1 fruit fly cellular context compared by ENCODE assay signal in the genomic region with DNA sequence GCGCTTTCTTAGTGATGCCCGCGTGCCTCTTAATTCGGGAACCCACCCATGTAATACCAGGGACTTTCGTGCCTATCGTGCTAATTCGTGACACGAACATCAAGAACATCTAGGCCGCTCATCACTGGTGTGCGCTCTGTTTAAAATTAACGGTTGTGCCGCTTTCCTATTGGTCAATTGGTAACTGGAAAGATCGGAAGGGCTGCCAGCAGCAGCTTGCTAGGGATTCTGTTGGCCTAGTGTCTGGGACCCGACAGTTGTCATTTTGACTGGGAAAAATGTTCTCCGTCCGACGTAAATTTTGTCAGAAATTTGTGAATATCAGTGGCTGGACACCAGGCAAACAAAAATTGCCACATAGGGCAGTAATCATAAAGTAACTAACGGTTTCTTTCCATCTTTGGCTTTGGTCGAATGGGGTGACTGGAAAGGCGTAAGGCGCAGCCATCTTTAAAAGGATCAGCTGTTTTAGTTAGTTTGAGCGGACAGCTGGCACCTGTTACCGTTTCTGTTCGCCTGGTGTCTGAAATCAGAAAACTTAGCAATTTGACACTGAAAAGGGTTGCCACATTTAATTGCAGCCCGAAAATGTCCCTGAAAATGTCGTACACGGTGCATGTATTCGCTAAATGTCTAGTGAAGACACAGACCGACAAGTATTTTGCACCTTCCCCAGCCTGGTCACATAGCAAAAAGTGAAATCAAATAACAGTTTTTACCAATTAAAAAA.
TF ChIP-seq lines count a peak whose summit lies in the region.

A gene (plus strand): TSS at position 703 of the 730 bp plus-strand sequence.

TF ChIP-seq in whole organism, embryonic, 481 proteins besides CTCF, POLR2A, EP300 and RAD21 (continued from another document and continues in another):
- TF ChIP-seq ci (GFP tag; IDR thresholded peaks at IDR 0.05; lab: Robert Waterston, UW): peak; percentile 44; the same call in 2 of the 3 replicates
- peak; percentile 65 for TF ChIP-seq CG10267 (tag; optimal IDR thresholded peaks at IDR 0.05; lab: Kevin White, UChicago)
- peak; percentile 1 for TF ChIP-seq bcd (GFP tag; optimal IDR thresholded peaks at IDR 0.05; lab: Kevin White, UChicago)
- TF ChIP-seq CrebB (tag; optimal IDR thresholded peaks at IDR 0.05; lab: Kevin White, UChicago): peak; percentile 38
- peak; percentile 38 for TF ChIP-seq caup (GFP tag; optimal IDR thresholded peaks at IDR 0.05; lab: Kevin White, UChicago; ENCODE audit: severe bottlenecking)
- no peak for TF ChIP-seq Antp (GFP tag; optimal IDR thresholded peaks at IDR 0.05; lab: Kevin White, UChicago)
- TF ChIP-seq CG13775 (GFP tag; optimal IDR thresholded peaks at IDR 0.05; lab: Kevin White, UChicago): no peak
- TF ChIP-seq CG8089 (GFP tag; optimal IDR thresholded peaks at IDR 0.05; lab: Kevin White, UChicago): no peak
- TF ChIP-seq gcm2 (GFP tag; optimal IDR thresholded peaks at IDR 0.05; lab: Kevin White, UChicago): no peak
- TF ChIP-seq CG17328 (GFP tag; IDR thresholded peaks at IDR 0.05; lab: Robert Waterston, UW): no peak
- peak; percentile 0 for TF ChIP-seq Asciz (GFP tag; optimal IDR thresholded peaks at IDR 0.05; lab: Kevin White, UChicago)
- TF ChIP-seq wek (GFP tag; optimal IDR thresholded peaks at IDR 0.05; lab: Kevin White, UChicago): no peak
- no peak for TF ChIP-seq CG17802 (tag; optimal IDR thresholded peaks at IDR 0.05; lab: Kevin White, UChicago)
- peak; percentile 5 for TF ChIP-seq CG13424 (tag; optimal IDR thresholded peaks at IDR 0.05; lab: Kevin White, UChicago)
- no peak for TF ChIP-seq Ada2b (GFP tag; IDR thresholded peaks at IDR 0.05; lab: Robert Waterston, UW)
- peak in 1 of 2 experiments; percentile 78 for TF ChIP-seq insv (GFP tag; optimal IDR thresholded peaks at IDR 0.05; lab: Kevin White, UChicago)
- TF ChIP-seq Dll (GFP tag; IDR thresholded peaks at IDR 0.05; lab: Robert Waterston, UW; ENCODE audit: partially characterized antibody): peak; percentile 99
- TF ChIP-seq sd (tag; optimal IDR thresholded peaks at IDR 0.05; lab: Kevin White, UChicago): peak; percentile 53
- no peak for TF ChIP-seq run (tag; optimal IDR thresholded peaks at IDR 0.05; lab: Kevin White, UChicago)
- peak; percentile 98 for TF ChIP-seq pros (GFP tag; optimal IDR thresholded peaks at IDR 0.05; lab: Kevin White, UChicago)
- peak; percentile 23 for TF ChIP-seq CG4328 (GFP tag; optimal IDR thresholded peaks at IDR 0.05; lab: Kevin White, UChicago)
- no peak for TF ChIP-seq Hand (GFP tag; optimal IDR thresholded peaks at IDR 0.05; lab: Kevin White, UChicago)
- peak; percentile 6 for TF ChIP-seq CG17912 (GFP tag; optimal IDR thresholded peaks at IDR 0.05; lab: Kevin White, UChicago)
- peak; percentile 14 for TF ChIP-seq mirr (GFP tag; optimal IDR thresholded peaks at IDR 0.05; lab: Kevin White, UChicago)
- TF ChIP-seq CG14014 (GFP tag; IDR thresholded peaks at IDR 0.05; lab: Robert Waterston, UW): peak; percentile 25; the same call in 1 of the 2 replicates
- TF ChIP-seq Hr78 (GFP tag; optimal IDR thresholded peaks at IDR 0.05; lab: Kevin White, UChicago): no peak
- TF ChIP-seq CG12391 (tag; optimal IDR thresholded peaks at IDR 0.05; lab: Kevin White, UChicago): peak; percentile 37
- TF ChIP-seq CG17186 (GFP tag; optimal IDR thresholded peaks at IDR 0.05; lab: Kevin White, UChicago): peak; percentile 74
- TF ChIP-seq Spps (tag; optimal IDR thresholded peaks at IDR 0.05; lab: Kevin White, UChicago): no peak
- peak; percentile 14 for TF ChIP-seq exex (tag; optimal IDR thresholded peaks at IDR 0.05; lab: Kevin White, UChicago)
- TF ChIP-seq CG10209 (GFP tag; optimal IDR thresholded peaks at IDR 0.05; lab: Kevin White, UChicago): peak; percentile 1
- TF ChIP-seq CG10431 (GFP tag; optimal IDR thresholded peaks at IDR 0.05; lab: Kevin White, UChicago): peak; percentile 64
- TF ChIP-seq Xrp1 (GFP tag; IDR thresholded peaks at IDR 0.05; lab: Robert Waterston, UW): peak; percentile 51; the same call in 1 of the 2 replicates
- peak; percentile 39 for TF ChIP-seq Sry-δ (GFP tag; optimal IDR thresholded peaks at IDR 0.05; lab: Kevin White, UChicago)
- no peak for TF ChIP-seq fd96Cb (tag; optimal IDR thresholded peaks at IDR 0.05; lab: Kevin White, UChicago)
- no peak for TF ChIP-seq cg (GFP tag; optimal IDR thresholded peaks at IDR 0.05; lab: Kevin White, UChicago)
- TF ChIP-seq Pdp1 (GFP tag; optimal IDR thresholded peaks at IDR 0.05; lab: Kevin White, UChicago): peak in 1 of 2 experiments; percentile 50
- 0 out of 3 replicates have a peak, but pooled peaks have one; percentile 5 for TF ChIP-seq Dbx (GFP tag; IDR thresholded peaks at IDR 0.05; lab: Robert Waterston, UW)
- TF ChIP-seq Blimp-1 (GFP tag; optimal IDR thresholded peaks at IDR 0.05; lab: Kevin White, UChicago): peak; percentile 93
- peak; percentile 84 for TF ChIP-seq CG10462 (GFP tag; optimal IDR thresholded peaks at IDR 0.05; lab: Kevin White, UChicago)
- peak; percentile 13 for TF ChIP-seq CG3281 (GFP tag; optimal IDR thresholded peaks at IDR 0.05; lab: Kevin White, UChicago)
- no peak for TF ChIP-seq GATAe (GFP tag; conservative IDR thresholded peaks at IDR 0.05; lab: Robert Waterston, UW)
- TF ChIP-seq MESR4 (GFP tag; optimal IDR thresholded peaks at IDR 0.05; lab: Kevin White, UChicago): peak; percentile 85
- TF ChIP-seq CG13296 (GFP tag; optimal IDR thresholded peaks at IDR 0.05; lab: Kevin White, UChicago): no peak
- TF ChIP-seq CG11723 (GFP tag; optimal IDR thresholded peaks at IDR 0.05; lab: Kevin White, UChicago): peak; percentile 4
- TF ChIP-seq CG10366 (GFP tag; IDR thresholded peaks at IDR 0.05; lab: Robert Waterston, UW): no peak
- no peak for TF ChIP-seq Poxn (GFP tag; IDR thresholded peaks at IDR 0.05; lab: Robert Waterston, UW)
- peak; percentile 94 for TF ChIP-seq row (GFP tag; IDR thresholded peaks at IDR 0.05; lab: Robert Waterston, UW)
- peak; percentile 25 for TF ChIP-seq CG15601 (tag; optimal IDR thresholded peaks at IDR 0.05; lab: Kevin White, UChicago)
- TF ChIP-seq fd3F (GFP tag; optimal IDR thresholded peaks at IDR 0.05; lab: Kevin White, UChicago): no peak
- TF ChIP-seq schlank (tag; optimal IDR thresholded peaks at IDR 0.05; lab: Kevin White, UChicago): no peak
- TF ChIP-seq YL-1 (GFP tag; optimal IDR thresholded peaks at IDR 0.05; lab: Kevin White, UChicago): peak; percentile 56
- TF ChIP-seq CG18764 (GFP tag; optimal IDR thresholded peaks at IDR 0.05; lab: Kevin White, UChicago): no peak
- TF ChIP-seq CG6765 (GFP tag; optimal IDR thresholded peaks at IDR 0.05; lab: Kevin White, UChicago): peak; percentile 0
- peak; percentile 11 for TF ChIP-seq oc (tag; optimal IDR thresholded peaks at IDR 0.05; lab: Kevin White, UChicago)
- no peak for TF ChIP-seq CG10321 (GFP tag; IDR thresholded peaks at IDR 0.05; lab: Robert Waterston, UW)
- peak; percentile 4 for TF ChIP-seq CG18011 (GFP tag; optimal IDR thresholded peaks at IDR 0.05; lab: Kevin White, UChicago)
- TF ChIP-seq HmgZ (tag; optimal IDR thresholded peaks at IDR 0.05; lab: Kevin White, UChicago): peak; percentile 53
- TF ChIP-seq h (optimal IDR thresholded peaks at IDR 0.05; lab: Kevin White, UChicago): no peak
- no peak for TF ChIP-seq gce (GFP tag; IDR thresholded peaks at IDR 0.05; lab: Robert Waterston, UW)
- peak; percentile 95 for TF ChIP-seq Opbp (GFP tag; IDR thresholded peaks at IDR 0.05; lab: Robert Waterston, UW; ENCODE audit: partially characterized antibody)
- TF ChIP-seq CkIIα-i1 (GFP tag; IDR thresholded peaks at IDR 0.05; lab: Robert Waterston, UW): no peak
- TF ChIP-seq slbo (GFP tag; IDR thresholded peaks at IDR 0.05; lab: Robert Waterston, UW): peak; percentile 51
- TF ChIP-seq pita (GFP tag; optimal IDR thresholded peaks at IDR 0.05; lab: Kevin White, UChicago): peak; percentile 94
- TF ChIP-seq B-H1 (GFP tag; IDR thresholded peaks at IDR 0.05; lab: Robert Waterston, UW): no peak
- TF ChIP-seq al (GFP tag; IDR thresholded peaks at IDR 0.05; lab: Robert Waterston, UW): no peak
- no peak for TF ChIP-seq chif (GFP tag; optimal IDR thresholded peaks at IDR 0.05; lab: Kevin White, UChicago)
- no peak for TF ChIP-seq psq (GFP tag; optimal IDR thresholded peaks at IDR 0.05; lab: Kevin White, UChicago)
- TF ChIP-seq ssp (GFP tag; IDR thresholded peaks at IDR 0.05; lab: Robert Waterston, UW): no peak
- TF ChIP-seq CoRest (tag; optimal IDR thresholded peaks at IDR 0.05; lab: Kevin White, UChicago): peak; percentile 31
- TF ChIP-seq CG14050 (GFP tag; IDR thresholded peaks at IDR 0.05; lab: Robert Waterston, UW): no peak
- no peak for TF ChIP-seq CG1024 (GFP tag; IDR thresholded peaks at IDR 0.05; lab: Robert Waterston, UW)
- peak; percentile 2 for TF ChIP-seq CG15269 (tag; optimal IDR thresholded peaks at IDR 0.05; lab: Kevin White, UChicago)
- TF ChIP-seq pzg (GFP tag; optimal IDR thresholded peaks at IDR 0.05; lab: Kevin White, UChicago): peak; percentile 96
- TF ChIP-seq Abd-B (GFP tag; optimal IDR thresholded peaks at IDR 0.05; lab: Kevin White, UChicago): peak; percentile 60
- TF ChIP-seq zen2 (GFP tag; IDR thresholded peaks at IDR 0.05; lab: Robert Waterston, UW; ENCODE audit: partially characterized antibody): peak; percentile 90
- TF ChIP-seq E2f1 (GFP tag; IDR thresholded peaks at IDR 0.05; lab: Robert Waterston, UW): 0 out of 2 replicates have a peak, but pooled peaks have one; percentile 9
- TF ChIP-seq Ets65A (GFP tag; lab: Kevin White, UChicago): peak; percentile 28
- peak; percentile 67 for TF ChIP-seq CG12769 (tag; optimal IDR thresholded peaks at IDR 0.05; lab: Kevin White, UChicago)
- TF ChIP-seq CG15696 (tag; optimal IDR thresholded peaks at IDR 0.05; lab: Kevin White, UChicago): peak; percentile 14
- TF ChIP-seq gsb-n (tag; optimal IDR thresholded peaks at IDR 0.05; lab: Kevin White, UChicago): peak; percentile 25
- TF ChIP-seq CG4617 (GFP tag; optimal IDR thresholded peaks at IDR 0.05; lab: Kevin White, UChicago; ENCODE audit: borderline replicate concordance): peak; percentile 44
- peak; percentile 46 for TF ChIP-seq Dref (GFP tag; IDR thresholded peaks at IDR 0.05; lab: Robert Waterston, UW)
- peak; percentile 100 for TF ChIP-seq Lhr (GFP tag; optimal IDR thresholded peaks at IDR 0.05; lab: Kevin White, UChicago)
- TF ChIP-seq CG3065 (GFP tag; optimal IDR thresholded peaks at IDR 0.05; lab: Kevin White, UChicago): no peak
- TF ChIP-seq Elba2 (GFP tag; optimal IDR thresholded peaks at IDR 0.05; lab: Kevin White, UChicago): peak; percentile 99
- peak; percentile 60 for TF ChIP-seq CG13624 (GFP tag; optimal IDR thresholded peaks at IDR 0.05; lab: Kevin White, UChicago)
- peak; percentile 96 for TF ChIP-seq ftz-f1 (GFP tag; optimal IDR thresholded peaks at IDR 0.05; lab: Kevin White, UChicago)
- TF ChIP-seq CG6254 (GFP tag; optimal IDR thresholded peaks at IDR 0.05; lab: Kevin White, UChicago): peak; percentile 60
- peak; percentile 17 for TF ChIP-seq CG9727 (GFP tag; optimal IDR thresholded peaks at IDR 0.05; lab: Kevin White, UChicago)
- peak; percentile 60 for TF ChIP-seq Sin3A (optimal IDR thresholded peaks at IDR 0.05; lab: Kevin White, UChicago)
- TF ChIP-seq tna (GFP tag; IDR thresholded peaks at IDR 0.05; lab: Robert Waterston, UW; ENCODE audit: partially characterized antibody): peak; percentile 78
- TF ChIP-seq CG2120 (GFP tag; optimal IDR thresholded peaks at IDR 0.05; lab: Kevin White, UChicago): peak; percentile 36
- peak; percentile 62; the same call in 1 of the 2 replicates for TF ChIP-seq chm (GFP tag; IDR thresholded peaks at IDR 0.05; lab: Robert Waterston, UW)
- no peak for TF ChIP-seq grn (GFP tag; optimal IDR thresholded peaks at IDR 0.05; lab: Kevin White, UChicago)
- TF ChIP-seq CG43689 (GFP tag; IDR thresholded peaks at IDR 0.05; lab: Robert Waterston, UW): no peak
- peak; percentile 20; the same call in 1 of the 2 replicates for TF ChIP-seq sob (GFP tag; IDR thresholded peaks at IDR 0.05; lab: Robert Waterston, UW)
- no peak for TF ChIP-seq ATbp (GFP tag; optimal IDR thresholded peaks at IDR 0.05; lab: Kevin White, UChicago)
- TF ChIP-seq CG6813 (GFP tag; optimal IDR thresholded peaks at IDR 0.05; lab: Kevin White, UChicago): no peak
- TF ChIP-seq MBD-R2 (GFP tag; IDR thresholded peaks at IDR 0.05; lab: Robert Waterston, UW): peak; percentile 79
- no peak for TF ChIP-seq CG6272 (GFP tag; IDR thresholded peaks at IDR 0.05; lab: Robert Waterston, UW)
- peak; percentile 60 for TF ChIP-seq gro (GFP tag; optimal IDR thresholded peaks at IDR 0.05; lab: Kevin White, UChicago)
- no peak for TF ChIP-seq CG11085 (GFP tag; IDR thresholded peaks at IDR 0.05; lab: Robert Waterston, UW)
- peak; percentile 21 for TF ChIP-seq grau (tag; optimal IDR thresholded peaks at IDR 0.05; lab: Kevin White, UChicago)
- TF ChIP-seq CG18619 (GFP tag; optimal IDR thresholded peaks at IDR 0.05; lab: Kevin White, UChicago): no peak
- TF ChIP-seq sens (GFP tag; lab: Kevin White, UChicago): peak; percentile 91
- no peak for TF ChIP-seq Adf1 (GFP tag; IDR thresholded peaks at IDR 0.05; lab: Robert Waterston, UW)
- no peak for TF ChIP-seq prd (optimal IDR thresholded peaks at IDR 0.05; lab: Kevin White, UChicago)
- peak; percentile 9; the same call in 1 of the 3 replicates for TF ChIP-seq prd (GFP tag; IDR thresholded peaks at IDR 0.05; lab: Robert Waterston, UW)
- peak; percentile 95 for TF ChIP-seq abd-A (tag; optimal IDR thresholded peaks at IDR 0.05; lab: Kevin White, UChicago)
- peak; percentile 95 for TF ChIP-seq Sry-β (GFP tag; optimal IDR thresholded peaks at IDR 0.05; lab: Kevin White, UChicago)
- TF ChIP-seq CG10147 (GFP tag; optimal IDR thresholded peaks at IDR 0.05; lab: Kevin White, UChicago): peak; percentile 7
- TF ChIP-seq CG18599 (GFP tag; optimal IDR thresholded peaks at IDR 0.05; lab: Kevin White, UChicago): no peak
- TF ChIP-seq CG30403 (GFP tag; optimal IDR thresholded peaks at IDR 0.05; lab: Kevin White, UChicago): no peak
- TF ChIP-seq CG12659 (GFP tag; optimal IDR thresholded peaks at IDR 0.05; lab: Kevin White, UChicago): peak; percentile 82
- no peak for TF ChIP-seq CG3407 (GFP tag; optimal IDR thresholded peaks at IDR 0.05; lab: Kevin White, UChicago)
- TF ChIP-seq sr (GFP tag; IDR thresholded peaks at IDR 0.05; lab: Robert Waterston, UW): no peak
- TF ChIP-seq Meics (GFP tag; optimal IDR thresholded peaks at IDR 0.05; lab: Kevin White, UChicago): peak; percentile 17
- TF ChIP-seq ham (GFP tag; IDR thresholded peaks at IDR 0.05; lab: Robert Waterston, UW): no peak
- peak; percentile 34 for TF ChIP-seq CG2712 (tag; optimal IDR thresholded peaks at IDR 0.05; lab: Kevin White, UChicago)
- no peak for TF ChIP-seq CG2199 (GFP tag; IDR thresholded peaks at IDR 0.05; lab: Robert Waterston, UW)
- TF ChIP-seq kah (GFP tag; optimal IDR thresholded peaks at IDR 0.05; lab: Kevin White, UChicago): peak; percentile 48
- peak; percentile 45 for TF ChIP-seq CG18262 (tag; optimal IDR thresholded peaks at IDR 0.05; lab: Kevin White, UChicago)
- no peak for TF ChIP-seq CG1233 (GFP tag; optimal IDR thresholded peaks at IDR 0.05; lab: Kevin White, UChicago)
